Fruit fly (Drosophila melanogaster) whole organism, embryonic: ENCODE data around the gene CG3294.
A peak's percentile ranks its signal among the peaks of the same experiment; 100 is the strongest.

Experiments used
- Ada2b ChIP-seq: fragments of 200-800 bp; sonication (Bioruptor generic); IDR thresholded peaks from 2 replicates; pipeline ENCODE4 v1.3.6; 2022; ENCODE audit warnings: missing biosample characterization, missing genetic modification characterization
- CG10366 ChIP-seq: fragments of 200-800 bp; sonication (Bioruptor generic); IDR thresholded peaks from 2 replicates; pipeline ENCODE4 v1.3.6; 2022; ENCODE audit warnings: missing biosample characterization, missing genetic modification characterization
- CG11398 ChIP-seq: fragments of 200-800 bp; sonication (Bioruptor generic); optimal IDR thresholded peaks from 2 replicates; lab custom pipeline; 2016; ENCODE audit warnings: missing biosample characterization, missing genetic modification characterization
- CG12104 ChIP-seq: fragments of 200-800 bp; sonication (Bioruptor generic); optimal IDR thresholded peaks from 3 replicates; lab custom pipeline; 2016; ENCODE audit warnings: missing biosample characterization, missing genetic modification characterization
- CG12299 ChIP-seq: fragments of 200-800 bp; sonication (Bioruptor generic); optimal IDR thresholded peaks from 2 replicates; lab custom pipeline; 2018; ENCODE audit warnings: missing biosample characterization, mild to moderate bottlenecking, missing genetic modification characterization
- CG1233 ChIP-seq: fragments of 200-800 bp; sonication (Bioruptor generic); optimal IDR thresholded peaks from 4 replicates; lab custom pipeline; 2018; ENCODE audit warnings: missing biosample characterization, mild to moderate bottlenecking, missing genetic modification characterization
- CG13123 ChIP-seq: fragments of 200-800 bp; sonication (Bioruptor generic); optimal IDR thresholded peaks from 2 replicates; lab custom pipeline; 2016; ENCODE audit warnings: missing biosample characterization, missing genetic modification characterization
- CG13624 ChIP-seq: fragments of 200-800 bp; sonication (Bioruptor generic); optimal IDR thresholded peaks from 2 replicates; lab custom pipeline; 2016; ENCODE audit warnings: missing biosample characterization, missing genetic modification characterization
- CG13894 ChIP-seq: fragments of 200-800 bp; sonication (Bioruptor generic); optimal IDR thresholded peaks from 3 replicates; lab custom pipeline; 2018; ENCODE audit warnings: missing biosample characterization, mild to moderate bottlenecking, missing genetic modification characterization, moderate library complexity
- CG14667 ChIP-seq: fragments of 200-800 bp; sonication (Bioruptor generic); IDR thresholded peaks from 2 replicates; pipeline ENCODE4 v1.3.6; 2022; ENCODE audit warnings: missing biosample characterization, missing genetic modification characterization
- CG14965 ChIP-seq: fragments of 200-800 bp; sonication (Bioruptor generic); optimal IDR thresholded peaks from 2 replicates; lab custom pipeline; 2016; ENCODE audit warnings: missing biosample characterization, missing genetic modification characterization, borderline replicate concordance
- CG1602 ChIP-seq: fragments of 200-800 bp; sonication (Bioruptor generic); optimal IDR thresholded peaks from 3 replicates; lab custom pipeline; 2016; ENCODE audit warnings: missing biosample characterization, missing genetic modification characterization
- CG16813 ChIP-seq: fragments of 200-800 bp; sonication (Bioruptor generic); IDR thresholded peaks from 3 replicates; pipeline ENCODE4 v1.3.6; 2022; ENCODE audit warnings: missing biosample characterization, missing genetic modification characterization; ENCODE audit not compliant: partially characterized antibody
- CG2678 ChIP-seq: fragments of 200-800 bp; sonication (Bioruptor generic); optimal IDR thresholded peaks from 3 replicates; lab custom pipeline; 2019; ENCODE audit warnings: missing biosample characterization, mild to moderate bottlenecking, missing genetic modification characterization, moderate library complexity
- CG30431 ChIP-seq: fragments of 200-800 bp; sonication (Bioruptor generic); optimal IDR thresholded peaks from 2 replicates; lab custom pipeline; 2017; ENCODE audit warnings: missing biosample characterization, missing genetic modification characterization
- CG32767 ChIP-seq: fragments of 200-800 bp; sonication (Bioruptor generic); IDR thresholded peaks from 2 replicates; pipeline ENCODE4 v1.3.6; 2022; ENCODE audit warnings: missing biosample characterization, missing genetic modification characterization
- CG33213 ChIP-seq: fragments of 200-800 bp; sonication (Bioruptor generic); optimal IDR thresholded peaks from 3 replicates; lab custom pipeline; 2016; ENCODE audit warnings: missing biosample characterization, missing genetic modification characterization
- CG4328 ChIP-seq: fragments of 200-800 bp; sonication (Bioruptor generic); optimal IDR thresholded peaks from 3 replicates; lab custom pipeline; 2017; ENCODE audit warnings: missing biosample characterization, missing genetic modification reagents, missing genetic modification characterization
- CG4360 ChIP-seq: fragments of 200-800 bp; sonication (Bioruptor generic); IDR thresholded peaks from 2 replicates; pipeline ENCODE4 v1.3.6; 2022; ENCODE audit warnings: missing biosample characterization, missing genetic modification characterization
- CG6683 ChIP-seq: fragments of 200-800 bp; sonication (Bioruptor generic); optimal IDR thresholded peaks from 2 replicates; lab custom pipeline; 2017; ENCODE audit warnings: missing biosample characterization, mild to moderate bottlenecking, missing genetic modification characterization, missing genetic modification reagents
- CG7839 ChIP-seq: fragments of 200-800 bp; sonication (Bioruptor generic); optimal IDR thresholded peaks from 3 replicates; lab custom pipeline; 2018; ENCODE audit warnings: missing biosample characterization, mild to moderate bottlenecking, missing genetic modification characterization, moderate library complexity
- Chrac-16 ChIP-seq: fragments of 200-800 bp; sonication (Bioruptor generic); optimal IDR thresholded peaks from 3 replicates; lab custom pipeline; 2016; ENCODE audit warnings: missing biosample characterization, missing genetic modification characterization
- CrebB ChIP-seq: fragments of 200-800 bp; sonication (Bioruptor generic); optimal IDR thresholded peaks from 3 replicates; lab custom pipeline; 2018; ENCODE audit warnings: missing biosample characterization, mild to moderate bottlenecking, missing genetic modification characterization
- Dad ChIP-seq: fragments of 200-800 bp; sonication (Bioruptor generic); optimal IDR thresholded peaks from 3 replicates; lab custom pipeline; 2016; ENCODE audit warnings: missing biosample characterization, missing genetic modification characterization
- Dip3 ChIP-seq: fragments of 200-800 bp; sonication (Bioruptor generic); optimal IDR thresholded peaks from 3 replicates; lab custom pipeline; 2016; ENCODE audit warnings: missing biosample characterization, missing genetic modification characterization
- Elba2 ChIP-seq: fragments of 200-800 bp; sonication (Bioruptor generic); optimal IDR thresholded peaks from 3 replicates; lab custom pipeline; 2016; ENCODE audit warnings: missing biosample characterization, missing genetic modification characterization
- Fer3 ChIP-seq: fragments of 200-800 bp; sonication (Bioruptor generic); optimal IDR thresholded peaks from 2 replicates; lab custom pipeline; 2018; ENCODE audit warnings: missing biosample characterization, mild to moderate bottlenecking, missing genetic modification characterization, moderate library complexity
- Hmx ChIP-seq: fragments of 200-800 bp; sonication (Bioruptor generic); optimal IDR thresholded peaks from 2 replicates; lab custom pipeline; 2016; ENCODE audit warnings: missing biosample characterization, missing genetic modification characterization
- Hr78 ChIP-seq, 2 experiments: fragments of 200-800 bp in 1 of 2; fragments of >200 bp in 1 of 2; sonication (Bioruptor generic) in 1 of 2; optimal IDR thresholded peaks; 2 replicates each; lab custom pipeline; 2017 to 2019; ENCODE audit warnings: missing biosample characterization in 2 of 2, missing genetic modification characterization in 2 of 2, mild to moderate bottlenecking in 1 of 2, moderate library complexity in 1 of 2
- Meics ChIP-seq: fragments of 200-800 bp; sonication (Bioruptor generic); optimal IDR thresholded peaks from 2 replicates; lab custom pipeline; 2017; ENCODE audit warnings: missing biosample characterization, mild to moderate bottlenecking, missing genetic modification characterization
- Oli ChIP-seq: fragments of 200-800 bp; sonication (Bioruptor generic); optimal IDR thresholded peaks from 2 replicates; lab custom pipeline; 2018; ENCODE audit warnings: missing biosample characterization, mild to moderate bottlenecking, missing genetic modification characterization, moderate library complexity
- Side ChIP-seq: fragments of 200-800 bp; sonication (Bioruptor generic); optimal IDR thresholded peaks from 2 replicates; lab custom pipeline; 2016; ENCODE audit warnings: missing biosample characterization, missing genetic modification characterization
- Xrp1 ChIP-seq: fragments of 200-800 bp; sonication (Bioruptor generic); IDR thresholded peaks from 2 replicates; pipeline ENCODE4 v1.3.6; 2022; ENCODE audit warnings: missing biosample characterization, missing genetic modification characterization
- chinmo ChIP-seq: fragments of 200-800 bp; sonication (Bioruptor generic); IDR thresholded peaks from 4 replicates; pipeline ENCODE4 v1.3.6; 2022; ENCODE audit warnings: missing biosample characterization, missing genetic modification characterization; ENCODE audit not compliant: partially characterized antibody
- dan ChIP-seq: fragments of 200-800 bp; sonication (Bioruptor generic); IDR thresholded peaks from 2 replicates; pipeline ENCODE4 v1.3.6; 2022; ENCODE audit warnings: missing biosample characterization, missing genetic modification characterization
- fru ChIP-seq: fragments of >200 bp; optimal IDR thresholded peaks from 2 replicates; lab custom pipeline; 2017
- fu2 ChIP-seq: fragments of 200-800 bp; sonication (Bioruptor generic); optimal IDR thresholded peaks from 2 replicates; lab custom pipeline; 2016; ENCODE audit warnings: missing biosample characterization, missing genetic modification characterization
- grau ChIP-seq: fragments of 200-800 bp; optimal IDR thresholded peaks from 3 replicates; lab custom pipeline; 2019; ENCODE audit warnings: missing biosample characterization, mild to moderate bottlenecking, missing genetic modification characterization, moderate library complexity
- insv ChIP-seq, 2 experiments: fragments of 200-800 bp; sonication (Bioruptor generic); optimal IDR thresholded peaks; 3 replicates each; lab custom pipeline; 2016 to 2018; ENCODE audit warnings: missing biosample characterization in 2 of 2, missing genetic modification characterization in 2 of 2
- inv ChIP-seq: fragments of 200-800 bp; sonication (Bioruptor generic); IDR thresholded peaks from 2 replicates; pipeline ENCODE4 v1.3.6; 2022; ENCODE audit warnings: missing biosample characterization, missing genetic modification characterization; ENCODE audit not compliant: partially characterized antibody
- jigr1 ChIP-seq: fragments of 200-800 bp; sonication (Bioruptor generic); IDR thresholded peaks from 3 replicates; pipeline ENCODE4 v1.3.6; 2022; ENCODE audit warnings: missing biosample characterization, missing genetic modification characterization
- klu ChIP-seq: fragments of 200-800 bp; sonication (Bioruptor generic); IDR thresholded peaks from 2 replicates; pipeline ENCODE4 v1.3.6; 2022; ENCODE audit warnings: missing biosample characterization, missing genetic modification characterization
- nau ChIP-seq: fragments of 200-800 bp; sonication (Bioruptor generic); optimal IDR thresholded peaks from 3 replicates; lab custom pipeline; 2017; ENCODE audit warnings: missing biosample characterization, mild to moderate bottlenecking, missing genetic modification characterization, missing genetic modification reagents
- pita ChIP-seq: fragments of 200-800 bp; sonication (Bioruptor generic); optimal IDR thresholded peaks from 2 replicates; lab custom pipeline; 2017; ENCODE audit warnings: missing biosample characterization, mild to moderate bottlenecking, missing genetic modification characterization
- pnt ChIP-seq: fragments of 200-800 bp; sonication (Bioruptor generic); optimal IDR thresholded peaks from 3 replicates; lab custom pipeline; 2016; ENCODE audit warnings: missing biosample characterization, missing genetic modification characterization
- schlank ChIP-seq: fragments of 200-800 bp; sonication (Bioruptor generic); optimal IDR thresholded peaks from 2 replicates; lab custom pipeline; 2018; ENCODE audit warnings: missing biosample characterization, mild to moderate bottlenecking, missing genetic modification characterization
- sisA ChIP-seq: fragments of 200-800 bp; sonication (Bioruptor generic); IDR thresholded peaks from 2 replicates; pipeline ENCODE4 v1.3.6; 2022; ENCODE audit warnings: missing biosample characterization, missing genetic modification characterization
- sqz ChIP-seq: fragments of 200-800 bp; sonication (Bioruptor generic); optimal IDR thresholded peaks from 3 replicates; lab custom pipeline; 2018; ENCODE audit warnings: missing biosample characterization, mild to moderate bottlenecking, missing genetic modification characterization
- sug ChIP-seq: fragments of 200-800 bp; optimal IDR thresholded peaks from 2 replicates; lab custom pipeline; 2019; ENCODE audit warnings: missing biosample characterization, mild to moderate bottlenecking, missing genetic modification characterization, moderate library complexity
- tll ChIP-seq, 2 experiments: fragments of 200-800 bp in 1 of 2; fragments of >200 bp in 1 of 2; sonication (Bioruptor generic) in 1 of 2; optimal IDR thresholded peaks; 2 replicates each; lab custom pipeline; 2017 to 2019; ENCODE audit warnings: missing biosample characterization in 2 of 2, missing genetic modification characterization in 2 of 2, mild to moderate bottlenecking in 1 of 2, moderate library complexity in 1 of 2

The CG3294 gene

dm6 chr2L:4810044-4810609, 15.8 kb downstream of the CG3294 start (continued):
- TF ChIP-seq klu (GFP tag; lab: Robert Waterston, UW), result no peak
- TF ChIP-seq CrebB, result peak; percentile 68
- TF ChIP-seq CG6683 (GFP tag; lab: Kevin White, UChicago), result no peak
- no peak for TF ChIP-seq nau
- peak; percentile 13; the same call in 1 of the 2 replicates for TF ChIP-seq CG10366
- TF ChIP-seq jigr1 (GFP tag; lab: Robert Waterston, UW), result no peak
- no peak for TF ChIP-seq tll (GFP tag; optimal IDR thresholded peaks at IDR 0.05; lab: Kevin White, UChicago)
- peak; percentile 35 for TF ChIP-seq Fer3 (tag; lab: Kevin White, UChicago)
- TF ChIP-seq inv (GFP tag; lab: Robert Waterston, UW), result no peak
- TF ChIP-seq pnt (GFP tag; lab: Kevin White, UChicago), result no peak
- TF ChIP-seq Ada2b (GFP tag; lab: Robert Waterston, UW), result no peak
- TF ChIP-seq schlank, result no peak
- peak; percentile 35 for TF ChIP-seq CG1602 (GFP tag; lab: Kevin White, UChicago)
- TF ChIP-seq sisA (GFP tag; lab: Robert Waterston, UW), result no peak
- TF ChIP-seq CG7839, result peak; percentile 53
- peak; percentile 21 for TF ChIP-seq Meics (GFP tag; lab: Kevin White, UChicago)
- TF ChIP-seq CG13123, result no peak
- no peak for TF ChIP-seq CG14667 (GFP tag; lab: Robert Waterston, UW)
- TF ChIP-seq Side (GFP tag; lab: Kevin White, UChicago), result peak; percentile 26
- TF ChIP-seq sug (tag; lab: Kevin White, UChicago), result peak; percentile 72
- TF ChIP-seq chinmo (GFP tag; lab: Robert Waterston, UW), result peak; percentile 91
- TF ChIP-seq dan (GFP tag; lab: Robert Waterston, UW), result no peak
- no peak for TF ChIP-seq Elba2 (GFP tag; lab: Kevin White, UChicago)
- TF ChIP-seq CG2678, result peak; percentile 29
- no peak for TF ChIP-seq fu2
- peak; percentile 95 for TF ChIP-seq sqz (GFP tag; lab: Kevin White, UChicago)
- TF ChIP-seq Dip3, result no peak
- no peak for TF ChIP-seq CG4328
- peak; percentile 53; the same call in 1 of the 2 replicates for TF ChIP-seq CG32767 (GFP tag; lab: Robert Waterston, UW)
- peak; percentile 92 for TF ChIP-seq CG33213 (GFP tag; lab: Kevin White, UChicago)
- TF ChIP-seq CG13624 (GFP tag; lab: Kevin White, UChicago), result peak; percentile 44
- TF ChIP-seq grau, result peak; percentile 57
- no peak for TF ChIP-seq CG1233 (GFP tag; lab: Kevin White, UChicago)
- peak; percentile 66 for TF ChIP-seq CG13894 (tag; lab: Kevin White, UChicago)
- peak; percentile 61 for TF ChIP-seq pita (GFP tag; lab: Kevin White, UChicago)
- TF ChIP-seq CG12299, result peak; percentile 59
- no peak for TF ChIP-seq fru (lab: Kevin White, UChicago)
- TF ChIP-seq CG16813 (GFP tag; lab: Robert Waterston, UW), result 0 out of 3 replicates have a peak, but pooled peaks have one; percentile 46
- peak; percentile 25 for TF ChIP-seq Chrac-16 (GFP tag; lab: Kevin White, UChicago)
- no peak for TF ChIP-seq Hmx (GFP tag; lab: Kevin White, UChicago)
- TF ChIP-seq Dad (GFP tag; lab: Kevin White, UChicago), result peak; percentile 37
- peak in 1 of 2 experiments; percentile 47 for TF ChIP-seq insv (GFP tag; optimal IDR thresholded peaks at IDR 0.05; lab: Kevin White, UChicago)
- 0 out of 2 replicates have a peak, but pooled peaks have one; percentile 38 for TF ChIP-seq CG4360 (GFP tag; lab: Robert Waterston, UW)
- TF ChIP-seq CG11398 (GFP tag; lab: Kevin White, UChicago), result no peak
- TF ChIP-seq CG12104 (GFP tag; lab: Kevin White, UChicago), result no peak
- no peak for TF ChIP-seq Hr78 (GFP tag; optimal IDR thresholded peaks at IDR 0.05; lab: Kevin White, UChicago)
- no peak for TF ChIP-seq CG30431
- peak; percentile 48 for TF ChIP-seq Xrp1 (GFP tag; lab: Robert Waterston, UW)
- no peak for TF ChIP-seq CG14965 (GFP tag; lab: Kevin White, UChicago)
- TF ChIP-seq Oli (tag; lab: Kevin White, UChicago), result peak; percentile 6
